Worm (Caenorhabditis elegans): ENCODE results near the gene dpy-20.

ce11 chrIV:11656144-11656780, 44.4 kb downstream of the dpy-20 start, which contains the start of gene ZK809.5:
- TF ChIP-seq ceh-82 (tag; optimal IDR thresholded peaks at IDR 0.05) (no peak), unc-98 (GFP tag; IDR thresholded peaks at IDR 0.05) (no peak), tlp-1 (tag; optimal IDR thresholded peaks at IDR 0.05) (no peak), mdl-1 (tag; optimal IDR thresholded peaks at IDR 0.05) (no peak), egl-27 (tag; optimal IDR thresholded peaks at IDR 0.05) (no peak), ztf-11 (tag; optimal IDR thresholded peaks at IDR 0.05) (no peak), nhr-237 (tag; optimal IDR thresholded peaks at IDR 0.05) (no peak), elt-3 (tag; optimal IDR thresholded peaks at IDR 0.05) (no peak), snu-23 (GFP tag; optimal IDR thresholded peaks at IDR 0.05) (no peak), tbx-2 (tag; optimal IDR thresholded peaks at IDR 0.05) (no peak), nhr-28 (tag; optimal IDR thresholded peaks at IDR 0.05) (no peak), pag-3 (tag; optimal IDR thresholded peaks at IDR 0.05; ENCODE audit: borderline replicate concordance, insufficient read depth) (no peak), elt-2 (tag; optimal IDR thresholded peaks at IDR 0.05) (no peak), ztf-4 (tag; optimal IDR thresholded peaks at IDR 0.05) (no peak)
